Worm (Caenorhabditis elegans) whole organism, midembryonic: ENCODE results near the gene F53C3.3.

Source experiments
- T22C8.4 ChIP-seq: fragments of 200-800 bp; sonication (Bioruptor generic); IDR thresholded peaks from 2 replicates; pipeline ENCODE4 v1.3.6; 2022; ENCODE audit warnings: missing genetic modification characterization, missing compliant biosample characterization
- cog-1 ChIP-seq: sonication (generic microtip); optimal IDR thresholded peaks from 2 replicates; lab custom pipeline; 2016; ENCODE audit warnings: missing genetic modification characterization, missing compliant biosample characterization
- flt-1 ChIP-seq: fragments of 200-800 bp; sonication (Bioruptor generic); IDR thresholded peaks from 2 replicates; pipeline ENCODE4 v1.3.6; 2022; ENCODE audit warnings: missing genetic modification characterization, missing compliant biosample characterization
- klf-2 ChIP-seq: fragments of 200-800 bp; sonication (Bioruptor generic); conservative IDR thresholded peaks from 2 replicates; pipeline ENCODE4 v1.3.6; 2022; ENCODE audit warnings: missing genetic modification reagents, missing genetic modification characterization, missing compliant biosample characterization
- med-1 ChIP-seq: sonication (generic microtip); optimal IDR thresholded peaks from 2 replicates; lab custom pipeline; 2017; ENCODE audit warnings: missing genetic modification characterization, mild to moderate bottlenecking, missing compliant biosample characterization, antibody characterized with exemption, missing genetic modification reagents; ENCODE audit not compliant: insufficient read depth
- ref-1 ChIP-seq: fragments of 200-800 bp; sonication (Bioruptor generic); conservative IDR thresholded peaks from 2 replicates; pipeline ENCODE4 v1.3.6; 2022; ENCODE audit warnings: missing genetic modification reagents, missing genetic modification characterization, missing compliant biosample characterization
- tab-1 ChIP-seq: fragments of 200-800 bp; sonication (Bioruptor generic); IDR thresholded peaks from 2 replicates; pipeline ENCODE4 v1.3.6; 2022; ENCODE audit warnings: missing genetic modification characterization, missing compliant biosample characterization
- ztf-23 ChIP-seq: fragments of 200-800 bp; sonication (Bioruptor generic); IDR thresholded peaks from 2 replicates; pipeline ENCODE4 v1.3.6; 2022; ENCODE audit warnings: missing genetic modification reagents, missing genetic modification characterization, missing compliant biosample characterization
- ztf-29 ChIP-seq: fragments of 200-800 bp; sonication (Bioruptor generic); IDR thresholded peaks from 2 replicates; pipeline ENCODE4 v1.3.6; 2022; ENCODE audit warnings: missing genetic modification reagents, missing genetic modification characterization, missing compliant biosample characterization

F53C3.3 gene

DNA sequence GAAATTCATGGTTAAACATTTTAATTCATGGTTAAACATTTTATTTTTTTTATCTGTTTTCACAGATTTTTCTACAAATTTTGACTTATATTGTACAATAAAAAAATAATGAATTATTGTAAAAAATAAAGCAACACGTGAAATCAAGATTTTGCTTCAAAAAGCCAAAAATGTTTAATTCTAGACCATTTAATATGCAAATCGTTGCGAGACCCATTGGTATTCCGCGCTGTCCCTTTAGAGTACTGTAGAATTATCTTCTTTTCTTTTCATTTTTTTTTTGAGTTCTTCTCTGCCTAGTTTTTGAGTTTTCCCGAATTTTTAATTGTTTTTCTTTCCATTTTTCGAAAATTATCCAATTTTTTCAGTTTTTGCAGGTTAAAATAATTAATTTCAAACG, 31.4 kb downstream of the F53C3.3 start, which contains the start of gene Y14H12B.1:
TSS of gene Y14H12B.1 (plus strand) at position 363 of the 400 bp plus-strand sequence.
- TF ChIP-seq med-1 (GFP tag; lab: Kevin White, UChicago): no peak
- TF ChIP-seq T22C8.4: no peak
- TF ChIP-seq ref-1 (GFP tag; lab: Robert Waterston, UW): no peak
- no peak for TF ChIP-seq flt-1 (GFP tag; lab: Robert Waterston, UW)
- TF ChIP-seq klf-2 (GFP tag; lab: Robert Waterston, UW): no peak
- TF ChIP-seq ztf-29: no peak
- TF ChIP-seq cog-1 (tag; lab: Kevin White, UChicago): no peak
- no peak for TF ChIP-seq tab-1 (GFP tag; lab: Robert Waterston, UW)
- TF ChIP-seq ztf-23 (GFP tag; lab: Robert Waterston, UW): no peak

DNA sequence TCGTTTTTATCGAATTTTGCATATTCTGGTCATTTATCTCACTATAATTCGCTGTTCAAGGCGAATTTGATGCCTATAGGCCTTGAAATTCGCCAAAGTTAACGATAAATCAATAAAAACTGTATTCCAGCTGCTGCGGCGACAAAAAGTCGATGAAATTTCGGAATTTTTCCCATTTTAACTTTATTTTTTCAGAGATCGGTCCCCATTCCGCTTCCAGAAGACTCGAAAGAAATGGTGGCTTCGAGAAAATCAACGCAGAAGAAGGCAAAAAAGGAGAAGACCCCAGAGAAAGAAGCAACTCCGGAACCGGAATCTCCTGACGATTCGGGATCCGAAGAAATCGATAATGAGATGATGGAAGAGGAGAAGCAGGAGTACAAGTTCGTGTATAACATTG, 32.4 kb downstream of the F53C3.3 start:
- TF ChIP-seq ztf-23 (GFP tag; lab: Robert Waterston, UW) (no peak), ref-1 (GFP tag; lab: Robert Waterston, UW) (no peak), med-1 (GFP tag; lab: Kevin White, UChicago) (no peak), klf-2 (GFP tag; lab: Robert Waterston, UW) (no peak), ztf-29 (no peak), flt-1 (GFP tag; lab: Robert Waterston, UW) (no peak)

DNA sequence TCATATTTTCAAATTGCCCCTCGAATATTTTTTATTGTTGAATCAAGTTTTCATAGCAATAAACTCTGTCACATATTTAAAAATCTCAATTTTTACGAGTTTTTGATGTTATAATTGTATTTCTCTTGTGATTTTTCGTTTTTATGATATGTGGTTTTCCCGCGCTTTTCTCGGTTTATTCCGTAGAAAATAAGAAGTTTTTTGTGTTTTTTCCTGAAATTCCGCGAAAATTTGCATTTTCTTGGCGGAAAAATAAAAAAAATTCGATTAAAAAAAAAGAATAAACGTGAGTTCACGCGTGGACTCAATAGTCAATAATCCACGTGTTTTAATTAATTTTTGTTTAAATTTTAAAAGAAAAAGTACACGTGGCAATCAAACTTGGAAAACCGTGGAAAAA, 33.3 kb downstream of the F53C3.3 start:
- TF ChIP-seq klf-2 (GFP tag; lab: Robert Waterston, UW) (no peak), T22C8.4 (no peak), flt-1 (GFP tag; lab: Robert Waterston, UW) (no peak), tab-1 (GFP tag; lab: Robert Waterston, UW) (no peak), med-1 (GFP tag; lab: Kevin White, UChicago) (no peak), cog-1 (tag; lab: Kevin White, UChicago) (no peak), ztf-29 (no peak)

DNA sequence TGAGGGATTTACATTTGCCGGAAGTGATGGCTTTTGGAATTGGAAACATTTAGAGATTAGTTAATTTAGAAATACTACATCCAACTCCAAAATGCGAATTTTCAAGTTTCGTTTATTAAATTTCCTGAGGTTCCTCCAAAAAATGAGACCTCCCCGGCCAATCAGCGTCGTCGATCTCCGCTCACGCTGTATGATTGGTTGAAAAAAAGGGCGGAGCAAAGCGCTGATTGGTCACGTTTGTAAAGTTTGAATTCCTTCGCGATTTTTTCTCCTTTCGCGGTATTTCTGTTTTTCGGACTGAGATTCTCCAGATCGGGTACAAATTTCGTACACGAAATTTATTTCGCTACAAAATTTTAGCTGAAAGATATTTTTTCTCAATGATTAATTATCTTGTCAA, 44.7 kb downstream of the F53C3.3 start:
- TF ChIP-seq cog-1 (tag; lab: Kevin White, UChicago): no peak
- no peak for TF ChIP-seq ztf-23 (GFP tag; lab: Robert Waterston, UW)
- no peak for TF ChIP-seq klf-2 (GFP tag; lab: Robert Waterston, UW)
- no peak for TF ChIP-seq tab-1 (GFP tag; lab: Robert Waterston, UW)
- TF ChIP-seq med-1 (GFP tag; lab: Kevin White, UChicago): no peak
- no peak for TF ChIP-seq T22C8.4
- no peak for TF ChIP-seq flt-1 (GFP tag; lab: Robert Waterston, UW)
- TF ChIP-seq ztf-29: no peak
- TF ChIP-seq ref-1 (GFP tag; lab: Robert Waterston, UW): no peak

DNA sequence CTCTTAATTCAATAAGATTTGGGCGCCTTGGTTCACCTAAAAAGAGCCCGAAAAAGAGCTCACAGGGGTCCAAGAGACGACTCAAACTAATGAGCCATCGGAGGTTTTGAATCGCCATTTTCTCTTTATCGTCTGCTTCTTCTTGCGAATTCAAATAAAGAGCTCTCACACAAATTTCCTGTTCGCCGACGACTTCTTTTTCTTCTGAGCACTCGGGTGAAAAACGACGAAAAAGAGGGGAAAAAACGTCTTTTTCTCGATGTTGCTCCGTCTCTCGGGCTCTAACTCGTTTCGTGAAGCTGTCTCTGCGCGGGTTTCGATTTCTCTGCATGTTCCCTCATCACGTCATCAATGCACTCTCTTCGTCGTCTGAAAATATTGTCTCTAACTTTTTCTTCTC, 45.9 kb downstream of the F53C3.3 start:
- TF ChIP-seq ztf-29 (no peak), med-1 (GFP tag; lab: Kevin White, UChicago) (no peak), ztf-23 (GFP tag; lab: Robert Waterston, UW) (no peak), tab-1 (GFP tag; lab: Robert Waterston, UW) (no peak), klf-2 (GFP tag; lab: Robert Waterston, UW) (no peak), flt-1 (GFP tag; lab: Robert Waterston, UW) (no peak)

DNA sequence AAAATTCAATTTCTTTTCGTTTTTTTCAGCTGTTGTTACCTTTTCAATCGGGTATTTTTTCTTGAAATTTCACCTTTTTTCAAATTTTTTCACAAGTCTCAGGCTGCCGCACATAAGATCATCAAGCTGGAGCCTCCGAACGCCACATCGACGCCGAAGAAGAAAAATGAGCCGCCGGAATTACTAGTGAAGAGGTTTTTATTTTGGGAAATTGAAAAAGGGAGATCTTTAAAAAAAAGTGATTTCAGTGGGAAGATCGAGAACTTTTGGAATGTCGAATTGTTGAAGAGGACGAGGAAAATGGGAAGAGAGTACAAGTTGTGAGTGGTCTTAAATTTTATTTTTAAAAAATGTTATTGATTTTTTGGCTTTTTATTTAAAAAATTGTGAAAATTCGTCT, 47.4 kb downstream of the F53C3.3 start, which contains the start of gene sea-2:
TSS of gene sea-2 (plus strand) at position 301 of the 400 bp plus-strand sequence.
- TF ChIP-seq ztf-29: no peak
- TF ChIP-seq flt-1 (GFP tag; lab: Robert Waterston, UW): no peak
- TF ChIP-seq ref-1 (GFP tag; lab: Robert Waterston, UW): no peak
- TF ChIP-seq tab-1 (GFP tag; lab: Robert Waterston, UW): no peak
- no peak for TF ChIP-seq klf-2 (GFP tag; lab: Robert Waterston, UW)
- no peak for TF ChIP-seq med-1 (GFP tag; lab: Kevin White, UChicago)
- no peak for TF ChIP-seq ztf-23 (GFP tag; lab: Robert Waterston, UW)
- no peak for TF ChIP-seq T22C8.4

DNA sequence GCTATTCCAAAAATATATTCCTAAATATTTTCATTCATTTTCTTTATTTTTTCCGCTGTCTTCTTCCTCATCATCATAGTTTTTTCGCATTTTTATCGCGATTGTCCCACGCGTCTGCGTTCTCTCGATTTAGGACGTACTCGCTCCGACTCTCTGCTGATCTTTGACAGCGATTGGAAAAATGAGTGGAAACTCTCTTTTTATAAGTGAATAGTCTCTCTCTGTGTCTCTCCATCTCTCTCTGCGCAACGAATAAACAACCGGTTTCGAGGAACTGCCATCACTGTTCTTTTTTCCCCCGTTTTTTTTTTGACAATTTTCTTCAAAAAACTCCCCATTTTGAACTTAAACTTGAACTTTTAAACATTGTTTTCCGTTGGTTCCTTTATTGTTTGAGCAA, 48.7 kb downstream of the F53C3.3 start:
- TF ChIP-seq ref-1 (GFP tag; lab: Robert Waterston, UW): no peak
- TF ChIP-seq T22C8.4: no peak
- no peak for TF ChIP-seq ztf-29
- no peak for TF ChIP-seq flt-1 (GFP tag; lab: Robert Waterston, UW)
- TF ChIP-seq klf-2 (GFP tag; lab: Robert Waterston, UW): no peak
- TF ChIP-seq tab-1 (GFP tag; lab: Robert Waterston, UW): no peak
- TF ChIP-seq cog-1 (tag; lab: Kevin White, UChicago): no peak
- no peak for TF ChIP-seq med-1 (GFP tag; lab: Kevin White, UChicago)
- TF ChIP-seq ztf-23 (GFP tag; lab: Robert Waterston, UW): no peak

DNA sequence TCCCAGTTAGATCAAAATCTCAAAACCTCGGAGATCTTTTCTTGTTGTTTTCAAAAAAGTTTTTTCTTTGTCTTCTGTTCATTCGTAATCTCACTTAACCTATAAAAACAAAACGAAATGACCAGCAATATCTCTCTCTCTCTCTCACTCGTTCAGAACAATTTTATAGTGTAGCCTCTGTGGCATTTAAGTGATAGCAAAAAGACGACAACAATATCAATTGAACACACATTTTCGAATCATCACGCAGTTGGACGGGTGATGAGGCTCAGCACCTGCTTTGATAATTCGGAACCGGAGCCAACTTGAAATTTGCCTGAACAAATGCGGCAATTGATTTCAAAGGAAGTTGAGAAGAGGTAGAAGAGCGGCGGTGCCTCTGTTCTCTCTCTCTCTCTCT, 49.7 kb downstream of the F53C3.3 start:
- TF ChIP-seq cog-1 (tag; lab: Kevin White, UChicago): no peak

DNA sequence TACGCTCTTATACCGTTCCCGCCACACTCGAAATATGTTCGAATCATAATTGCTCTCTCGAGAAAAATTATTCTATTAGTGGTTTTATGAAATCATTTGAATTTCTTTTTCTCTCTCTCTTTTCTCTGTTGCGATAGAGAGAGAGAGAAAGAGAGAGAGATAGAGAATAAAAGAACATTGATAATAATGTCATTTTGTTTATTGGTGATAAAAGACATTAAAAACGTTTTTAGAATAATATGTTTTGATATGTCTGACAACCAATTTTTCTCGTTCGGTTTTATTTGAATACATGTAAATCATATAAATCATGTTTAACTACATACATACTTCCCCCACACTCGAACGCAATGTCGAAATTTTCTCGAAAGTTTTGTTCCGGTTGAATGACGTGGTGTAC, 50.3 kb downstream of the F53C3.3 start:
- TF ChIP-seq T22C8.4 (no peak), tab-1 (GFP tag; lab: Robert Waterston, UW) (no peak), flt-1 (GFP tag; lab: Robert Waterston, UW) (no peak), cog-1 (tag; lab: Kevin White, UChicago) (no peak), klf-2 (GFP tag; lab: Robert Waterston, UW) (no peak)

DNA sequence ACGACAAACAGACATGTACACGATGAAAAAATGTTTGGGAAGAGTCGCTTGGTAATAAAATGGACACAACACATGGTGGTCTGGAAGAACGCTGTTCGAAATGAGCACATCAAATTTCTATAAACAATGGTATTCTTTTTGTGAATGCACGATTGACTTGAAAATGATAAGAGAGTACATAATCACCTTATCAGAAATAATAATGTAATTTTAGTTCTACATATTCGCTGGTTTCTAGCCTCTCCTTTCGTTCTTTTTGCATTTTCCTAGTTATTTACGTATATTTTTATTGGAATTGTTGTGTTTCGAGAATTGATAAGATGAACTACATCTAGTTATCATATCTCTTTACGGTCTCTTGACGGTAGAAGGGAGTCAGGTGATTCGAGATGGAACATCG, 51.4 kb downstream of the F53C3.3 start:
- TF ChIP-seq cog-1 (tag; lab: Kevin White, UChicago): no peak
